Fruit fly (Drosophila melanogaster): Measurements from ENCODE around the gene mura.

mura gene

DNA sequence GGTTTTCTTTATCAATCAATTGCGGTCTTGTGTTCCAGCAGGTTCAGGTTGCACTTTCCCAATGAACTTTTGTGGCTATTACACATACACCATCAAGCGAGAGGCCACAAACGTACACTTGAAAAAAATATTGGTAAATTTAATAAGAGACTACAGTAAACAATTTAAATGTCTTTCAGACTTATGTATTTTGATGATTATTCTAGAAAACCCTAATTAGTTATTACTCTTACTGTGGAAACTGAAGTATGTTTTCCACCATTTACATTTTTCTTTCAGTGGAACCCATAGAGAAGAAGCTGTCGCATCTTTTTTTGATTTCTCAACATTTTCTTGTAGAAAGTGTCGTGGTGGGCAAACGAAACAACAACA, 17.5 kb downstream of the mura start (continued):
- TF ChIP-seq CG2678 (tag; optimal IDR thresholded peaks at IDR 0.05) (peak; percentile 96), CG1832 (GFP tag; optimal IDR thresholded peaks at IDR 0.05) (no peak), kay (GFP tag; optimal IDR thresholded peaks at IDR 0.05) (peak; percentile 82), toy (GFP tag; IDR thresholded peaks at IDR 0.05) (peak; percentile 75), Myb (GFP tag; optimal IDR thresholded peaks at IDR 0.05) (peak; percentile 75), Bdp1 (GFP tag; optimal IDR thresholded peaks at IDR 0.05) (peak; percentile 77), phol (tag; optimal IDR thresholded peaks at IDR 0.05) (peak; percentile 95), CG1233 (GFP tag; optimal IDR thresholded peaks at IDR 0.05) (peak; percentile 88), CG4360 (GFP tag; IDR thresholded peaks at IDR 0.05) (no peak), CG16813 (GFP tag; IDR thresholded peaks at IDR 0.05; ENCODE audit: partially characterized antibody) (no peak), danr (GFP tag; IDR thresholded peaks at IDR 0.05) (peak; percentile 82), CG8944 (GFP tag; optimal IDR thresholded peaks at IDR 0.05) (peak; percentile 90), CG6272 (GFP tag; IDR thresholded peaks at IDR 0.05) (peak; percentile 78), prd (optimal IDR thresholded peaks at IDR 0.05) (no peak), prd (GFP tag; IDR thresholded peaks at IDR 0.05) (peak; percentile 93), CG4424 (GFP tag; optimal IDR thresholded peaks at IDR 0.05) (peak; percentile 95), zen (tag; optimal IDR thresholded peaks at IDR 0.05) (peak; percentile 82), CG8924 (tag; optimal IDR thresholded peaks at IDR 0.05) (peak; percentile 96), CG15479 (GFP tag; optimal IDR thresholded peaks at IDR 0.05) (no peak), CG6689 (GFP tag; IDR thresholded peaks at IDR 0.05) (peak; percentile 91), lilli (GFP tag; optimal IDR thresholded peaks at IDR 0.05) (peak; percentile 88), Doc2 (GFP tag; IDR thresholded peaks at IDR 0.05) (peak; percentile 31; the same call in 1 of the 2 replicates), caup (GFP tag; optimal IDR thresholded peaks at IDR 0.05; ENCODE audit: severe bottlenecking) (peak; percentile 84), BEAF-32 (GFP tag; optimal IDR thresholded peaks at IDR 0.05) (no peak), pita (GFP tag; optimal IDR thresholded peaks at IDR 0.05) (no peak), Sox102F (GFP tag; optimal IDR thresholded peaks at IDR 0.05) (peak; percentile 99), Oaz (GFP tag; IDR thresholded peaks at IDR 0.05) (peak; percentile 73), CG43689 (GFP tag; IDR thresholded peaks at IDR 0.05) (no peak; the same call in none of the 2 replicates), Antp (GFP tag; optimal IDR thresholded peaks at IDR 0.05) (peak; percentile 86), CG17328 (GFP tag; IDR thresholded peaks at IDR 0.05) (peak; percentile 95), insv (GFP tag; optimal IDR thresholded peaks at IDR 0.05) (no peak), CG13296 (GFP tag; optimal IDR thresholded peaks at IDR 0.05) (peak; percentile 81), CG14050 (GFP tag; IDR thresholded peaks at IDR 0.05) (peak; percentile 84), tup (GFP tag; optimal IDR thresholded peaks at IDR 0.05) (peak; percentile 53), CG32532 (GFP tag; IDR thresholded peaks at IDR 0.05) (peak; percentile 93), CG11456 (GFP tag; IDR thresholded peaks at IDR 0.05) (peak; percentile 88; the same call in 2 of the 3 replicates), TFAM (GFP tag; optimal IDR thresholded peaks at IDR 0.05) (peak; percentile 65), jigr1 (GFP tag; IDR thresholded peaks at IDR 0.05) (peak; percentile 81), CG10366 (GFP tag; IDR thresholded peaks at IDR 0.05) (peak; percentile 93), sisA (GFP tag; IDR thresholded peaks at IDR 0.05) (peak; percentile 92), ase (GFP tag; IDR thresholded peaks at IDR 0.05) (peak; percentile 93), sob (GFP tag; IDR thresholded peaks at IDR 0.05) (peak; percentile 93), CG17186 (GFP tag; optimal IDR thresholded peaks at IDR 0.05) (peak; percentile 73), NC2β (GFP tag; optimal IDR thresholded peaks at IDR 0.05) (peak; percentile 90), lov (optimal IDR thresholded peaks at IDR 0.05) (no peak), lov (GFP tag; IDR thresholded peaks at IDR 0.05) (peak; percentile 89; the same call in 2 of the 3 replicates), H15 (GFP tag; IDR thresholded peaks at IDR 0.05) (peak; percentile 90), Ada2b (GFP tag; IDR thresholded peaks at IDR 0.05) (peak; percentile 92), CG10147 (GFP tag; optimal IDR thresholded peaks at IDR 0.05) (peak; percentile 83), C15 (GFP tag; IDR thresholded peaks at IDR 0.05) (peak; percentile 83; the same call in 2 of the 3 replicates), pho (GFP tag; optimal IDR thresholded peaks at IDR 0.05) (peak; percentile 83), nom (GFP tag; optimal IDR thresholded peaks at IDR 0.05) (no peak)
